Worm (Caenorhabditis elegans) whole organism, L4 larva: ENCODE measurements around the gene vdac-1.

Experiments
- F49E8.2 ChIP-seq: sonication (generic microtip); optimal IDR thresholded peaks from 2 replicates; lab custom pipeline; 2016; ENCODE audit warnings: missing compliant biosample characterization, mild to moderate bottlenecking, missing genetic modification characterization, borderline replicate concordance
- aly-2 ChIP-seq: sonication (generic microtip); optimal IDR thresholded peaks from 2 replicates; lab custom pipeline; 2018; ENCODE audit warnings: missing biosample characterization, missing genetic modification characterization
- fos-1 ChIP-seq: fragments of 150-350 bp; optimal IDR thresholded peaks from 2 replicates; lab custom pipeline; 2014; ENCODE audit warnings: missing biosample characterization, missing genetic modification characterization
- lin-13 ChIP-seq: fragments of 150-350 bp; optimal IDR thresholded peaks from 2 replicates; lab custom pipeline; 2014; ENCODE audit warnings: missing biosample characterization, missing genetic modification reagents, missing genetic modification characterization
- mxl-3 ChIP-seq: fragments of 200-800 bp; sonication (Bioruptor generic); optimal IDR thresholded peaks from 2 replicates; lab custom pipeline; 2018; ENCODE audit warnings: mild to moderate bottlenecking, missing genetic modification characterization, missing compliant biosample characterization
- nhr-76 ChIP-seq: fragments of 150-350 bp; optimal IDR thresholded peaks from 2 replicates; lab custom pipeline; 2014; ENCODE audit warnings: missing biosample characterization, missing genetic modification characterization
- unc-130 ChIP-seq: sonication (generic microtip); optimal IDR thresholded peaks from 2 replicates; lab custom pipeline; 2016; ENCODE audit warnings: missing genetic modification reagents, missing genetic modification characterization, missing compliant biosample characterization

DNA sequence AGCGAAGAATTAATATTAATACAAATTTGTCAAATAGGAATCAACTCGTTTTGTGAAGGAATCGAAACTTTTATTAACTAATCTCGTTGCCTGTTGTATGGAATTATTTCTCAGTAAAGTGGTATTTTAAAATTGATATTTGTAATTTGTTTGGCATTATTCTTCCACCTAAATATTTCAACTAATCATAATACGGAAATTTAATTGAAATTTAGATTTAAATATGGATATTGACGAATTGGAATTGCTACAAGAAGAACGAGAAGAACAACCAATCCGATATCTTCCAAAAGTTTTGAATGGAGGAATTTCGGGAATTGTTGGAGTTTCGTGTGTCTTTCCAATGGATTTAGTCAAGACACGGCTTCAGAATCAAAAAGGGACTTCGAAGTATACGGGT is 32.9 kb downstream of the vdac-1 start, which contains the start of gene slc-25A18.2:
- TF ChIP-seq lin-13 (GFP tag; lab: Kevin White, UChicago) (no peak), fos-1 (tag; lab: Kevin White, UChicago) (no peak), aly-2 (no peak), unc-130 (no peak), F49E8.2 (tag; lab: Kevin White, UChicago) (no peak), mxl-3 (GFP tag; lab: Kevin White, UChicago) (no peak), nhr-76 (no peak)
